Fruit fly (Drosophila melanogaster) whole organism, embryonic: ENCODE data around the gene snu.
A peak's percentile ranks its signal among the peaks of the same experiment; 100 is the strongest.

Experiments used
- Blimp-1 ChIP-seq: fragments of 200-800 bp; sonication (Bioruptor generic); optimal IDR thresholded peaks from 3 replicates; lab custom pipeline; 2018; ENCODE audit warnings: missing biosample characterization, missing genetic modification characterization, mild to moderate bottlenecking, moderate library complexity, missing genetic modification reagents
- CG1024 ChIP-seq: fragments of 200-800 bp; sonication (Bioruptor generic); IDR thresholded peaks from 2 replicates; pipeline ENCODE4 v1.3.6; 2022; ENCODE audit warnings: missing biosample characterization, missing genetic modification characterization
- CG10267 ChIP-seq: fragments of 200-800 bp; sonication (Bioruptor generic); optimal IDR thresholded peaks from 2 replicates; lab custom pipeline; 2018; ENCODE audit warnings: missing biosample characterization, mild to moderate bottlenecking, missing genetic modification characterization, moderate library complexity
- CG10321 ChIP-seq: fragments of 200-800 bp; sonication (Bioruptor generic); IDR thresholded peaks from 2 replicates; pipeline ENCODE4 v1.3.6; 2022; ENCODE audit warnings: missing biosample characterization, missing genetic modification characterization
- CG11247 ChIP-seq: fragments of 200-800 bp; sonication (Bioruptor generic); IDR thresholded peaks from 2 replicates; pipeline ENCODE4 v1.3.6; 2022; ENCODE audit warnings: missing biosample characterization, missing genetic modification characterization
- CG11696 ChIP-seq: fragments of 200-800 bp; sonication (Bioruptor generic); IDR thresholded peaks from 2 replicates; pipeline ENCODE4 v1.3.6; 2022; ENCODE audit warnings: missing biosample characterization, missing genetic modification characterization
- CG12104 ChIP-seq: fragments of 200-800 bp; sonication (Bioruptor generic); optimal IDR thresholded peaks from 3 replicates; lab custom pipeline; 2016; ENCODE audit warnings: missing biosample characterization, missing genetic modification characterization
- CG14710 ChIP-seq: fragments of 200-800 bp; sonication (Bioruptor generic); optimal IDR thresholded peaks from 3 replicates; lab custom pipeline; 2019; ENCODE audit warnings: missing biosample characterization, mild to moderate bottlenecking, missing genetic modification characterization, moderate library complexity
- CG1603 ChIP-seq: fragments of 200-800 bp; sonication (Bioruptor generic); optimal IDR thresholded peaks from 2 replicates; lab custom pipeline; 2019; ENCODE audit warnings: missing biosample characterization, mild to moderate bottlenecking, missing genetic modification characterization, moderate library complexity
- CG18619 ChIP-seq: fragments of 200-800 bp; sonication (Bioruptor generic); optimal IDR thresholded peaks from 3 replicates; lab custom pipeline; 2017; ENCODE audit warnings: missing biosample characterization, mild to moderate bottlenecking, missing genetic modification characterization
- CG18764 ChIP-seq: fragments of 200-800 bp; sonication (Bioruptor generic); optimal IDR thresholded peaks from 3 replicates; lab custom pipeline; 2016; ENCODE audit warnings: missing biosample characterization, missing genetic modification characterization
- CG2116 ChIP-seq: fragments of 200-800 bp; sonication (Bioruptor generic); optimal IDR thresholded peaks from 3 replicates; lab custom pipeline; 2018; ENCODE audit warnings: missing biosample characterization, mild to moderate bottlenecking, missing genetic modification characterization
- CG3065 ChIP-seq: fragments of 200-800 bp; sonication (Bioruptor generic); optimal IDR thresholded peaks from 2 replicates; lab custom pipeline; 2016; ENCODE audit warnings: missing biosample characterization, missing genetic modification characterization
- CG31365 ChIP-seq: fragments of 200-800 bp; sonication (Bioruptor generic); optimal IDR thresholded peaks from 2 replicates; lab custom pipeline; 2018; ENCODE audit warnings: missing biosample characterization, mild to moderate bottlenecking, missing genetic modification characterization
- CG3281 ChIP-seq: fragments of 200-800 bp; sonication (Bioruptor generic); optimal IDR thresholded peaks from 3 replicates; lab custom pipeline; 2017; ENCODE audit warnings: missing biosample characterization, mild to moderate bottlenecking, missing genetic modification characterization
- CG6791 ChIP-seq: fragments of 200-800 bp; sonication (Bioruptor generic); IDR thresholded peaks from 3 replicates; pipeline ENCODE4 v1.3.6; 2022; ENCODE audit warnings: missing biosample characterization, missing genetic modification characterization; ENCODE audit not compliant: partially characterized antibody
- CG7786 ChIP-seq: fragments of 200-800 bp; sonication (Bioruptor generic); optimal IDR thresholded peaks from 2 replicates; lab custom pipeline; 2016; ENCODE audit warnings: missing biosample characterization, missing genetic modification characterization
- CG8290 ChIP-seq, 3 experiments: fragments of 200-800 bp; sonication (Bioruptor generic); optimal IDR thresholded peaks; 2 replicates each; lab custom pipeline; 2016 to 2019; ENCODE audit warnings: missing biosample characterization in 3 of 3, missing genetic modification characterization in 3 of 3, mild to moderate bottlenecking in 2 of 3, moderate library complexity in 1 of 3
- CG9727 ChIP-seq: fragments of 200-800 bp; sonication (Bioruptor generic); optimal IDR thresholded peaks from 3 replicates; lab custom pipeline; 2017; ENCODE audit warnings: missing biosample characterization, mild to moderate bottlenecking, missing genetic modification characterization
- CG9932 ChIP-seq: fragments of 200-800 bp; sonication (Bioruptor generic); IDR thresholded peaks from 2 replicates; pipeline ENCODE4 v1.3.6; 2022; ENCODE audit warnings: missing biosample characterization, missing genetic modification characterization
- Dek ChIP-seq: fragments of 200-800 bp; sonication (Bioruptor generic); optimal IDR thresholded peaks from 3 replicates; lab custom pipeline; 2019; ENCODE audit warnings: missing biosample characterization, mild to moderate bottlenecking, missing genetic modification characterization, moderate library complexity
- Doc2 ChIP-seq: fragments of 200-800 bp; sonication (Bioruptor generic); IDR thresholded peaks from 2 replicates; pipeline ENCODE4 v1.3.6; 2022; ENCODE audit warnings: missing biosample characterization, missing genetic modification characterization
- Dref ChIP-seq: fragments of 200-800 bp; sonication (Bioruptor generic); IDR thresholded peaks from 2 replicates; pipeline ENCODE4 v1.3.6; 2022; ENCODE audit warnings: missing biosample characterization, missing genetic modification characterization
- GATAe ChIP-seq: fragments of 200-800 bp; sonication (Bioruptor generic); conservative IDR thresholded peaks from 2 replicates; pipeline ENCODE4 v1.3.6; 2022; ENCODE audit warnings: missing biosample characterization, missing genetic modification characterization
- NC2α ChIP-seq: fragments of 200-800 bp; sonication (Bioruptor generic); optimal IDR thresholded peaks from 2 replicates; lab custom pipeline; 2016; ENCODE audit warnings: missing biosample characterization, missing genetic modification characterization
- NC2β ChIP-seq: fragments of 200-800 bp; sonication (Bioruptor generic); optimal IDR thresholded peaks from 2 replicates; lab custom pipeline; 2016; ENCODE audit warnings: missing biosample characterization, missing genetic modification characterization
- Neu2 ChIP-seq: fragments of 200-800 bp; sonication (Bioruptor generic); optimal IDR thresholded peaks from 3 replicates; lab custom pipeline; 2016; ENCODE audit warnings: missing biosample characterization, missing genetic modification characterization, borderline replicate concordance
- Pdp1 ChIP-seq, 2 experiments: fragments of 200-800 bp; sonication (Bioruptor generic); optimal IDR thresholded peaks; 3 replicates each; lab custom pipeline; 2016; ENCODE audit warnings: missing biosample characterization in 2 of 2, missing genetic modification characterization in 2 of 2, mild to moderate bottlenecking in 1 of 2, moderate library complexity in 1 of 2
- Poxn ChIP-seq: fragments of 200-800 bp; sonication (Bioruptor generic); IDR thresholded peaks from 2 replicates; pipeline ENCODE4 v1.3.6; 2022; ENCODE audit warnings: missing biosample characterization, missing genetic modification characterization
- Ravus ChIP-seq: fragments of 200-800 bp; sonication (Bioruptor generic); IDR thresholded peaks from 2 replicates; pipeline ENCODE4 v1.3.6; 2022; ENCODE audit warnings: missing biosample characterization, missing genetic modification characterization
- Usf ChIP-seq: fragments of 200-800 bp; sonication (Bioruptor generic); optimal IDR thresholded peaks from 2 replicates; lab custom pipeline; 2017; ENCODE audit warnings: missing genotype, missing biosample characterization, missing genetic modification characterization
- Xbp1 ChIP-seq: fragments of 200-800 bp; sonication (Bioruptor generic); optimal IDR thresholded peaks from 3 replicates; lab custom pipeline; 2016; ENCODE audit warnings: missing biosample characterization, mild to moderate bottlenecking, missing genetic modification characterization
- abd-A ChIP-seq: fragments of 200-800 bp; sonication (Bioruptor generic); optimal IDR thresholded peaks from 3 replicates; lab custom pipeline; 2019; ENCODE audit warnings: missing biosample characterization, mild to moderate bottlenecking, missing genetic modification characterization, moderate library complexity
- ase ChIP-seq: fragments of 200-800 bp; sonication (Bioruptor generic); IDR thresholded peaks from 3 replicates; pipeline ENCODE4 v1.3.6; 2022; ENCODE audit warnings: missing biosample characterization, missing genetic modification characterization
- bbx ChIP-seq: fragments of 200-800 bp; sonication (Bioruptor generic); IDR thresholded peaks from 2 replicates; pipeline ENCODE4 v1.3.6; 2022; ENCODE audit warnings: missing biosample characterization, missing genetic modification characterization; ENCODE audit not compliant: partially characterized antibody
- chif ChIP-seq, 2 experiments: fragments of 200-800 bp; sonication (Bioruptor generic); optimal IDR thresholded peaks; 3 replicates each; lab custom pipeline; 2016; ENCODE audit warnings: missing biosample characterization in 2 of 2, missing genetic modification characterization in 2 of 2
- crc ChIP-seq: fragments of 200-800 bp; sonication (Bioruptor generic); optimal IDR thresholded peaks from 2 replicates; lab custom pipeline; 2016; ENCODE audit warnings: missing biosample characterization, missing genetic modification characterization
- fd96Cb ChIP-seq: fragments of 200-800 bp; sonication (Bioruptor generic); optimal IDR thresholded peaks from 2 replicates; lab custom pipeline; 2018; ENCODE audit warnings: missing biosample characterization, mild to moderate bottlenecking, missing genetic modification characterization, moderate library complexity
- fru ChIP-seq: fragments of >200 bp; optimal IDR thresholded peaks from 2 replicates; lab custom pipeline; 2017
- hbn ChIP-seq: fragments of 200-800 bp; sonication (Bioruptor generic); IDR thresholded peaks from 2 replicates; pipeline ENCODE4 v1.3.6; 2022; ENCODE audit warnings: missing biosample characterization, missing genetic modification characterization; ENCODE audit not compliant: partially characterized antibody
- inv ChIP-seq: fragments of 200-800 bp; sonication (Bioruptor generic); IDR thresholded peaks from 2 replicates; pipeline ENCODE4 v1.3.6; 2022; ENCODE audit warnings: missing biosample characterization, missing genetic modification characterization; ENCODE audit not compliant: partially characterized antibody
- lbe ChIP-seq: fragments of 200-800 bp; sonication (Bioruptor generic); optimal IDR thresholded peaks from 2 replicates; lab custom pipeline; 2016; ENCODE audit warnings: missing biosample characterization, mild to moderate bottlenecking, missing genetic modification characterization
- mam ChIP-seq: fragments of 200-800 bp; sonication (Bioruptor generic); optimal IDR thresholded peaks from 3 replicates; lab custom pipeline; 2016; ENCODE audit warnings: missing biosample characterization, missing genetic modification characterization
- mld ChIP-seq: fragments of 200-800 bp; sonication (Bioruptor generic); IDR thresholded peaks from 3 replicates; pipeline ENCODE4 v1.3.6; 2022; ENCODE audit warnings: missing biosample characterization, missing genetic modification characterization; ENCODE audit not compliant: partially characterized antibody
- oc ChIP-seq: fragments of 200-800 bp; sonication (Bioruptor generic); optimal IDR thresholded peaks from 2 replicates; lab custom pipeline; 2018; ENCODE audit warnings: missing biosample characterization, mild to moderate bottlenecking, missing genetic modification characterization, moderate library complexity
- sisA ChIP-seq: fragments of 200-800 bp; sonication (Bioruptor generic); IDR thresholded peaks from 2 replicates; pipeline ENCODE4 v1.3.6; 2022; ENCODE audit warnings: missing biosample characterization, missing genetic modification characterization
- sna ChIP-seq: fragments of 200-800 bp; sonication (Bioruptor generic); IDR thresholded peaks from 2 replicates; pipeline ENCODE4 v1.3.6; 2022; ENCODE audit warnings: missing biosample characterization, missing genetic modification characterization; ENCODE audit not compliant: partially characterized antibody
- sob ChIP-seq: fragments of 200-800 bp; sonication (Bioruptor generic); IDR thresholded peaks from 2 replicates; pipeline ENCODE4 v1.3.6; 2022; ENCODE audit warnings: missing biosample characterization, missing genetic modification characterization
- z ChIP-seq: fragments of 200-800 bp; sonication (Bioruptor generic); IDR thresholded peaks from 3 replicates; pipeline ENCODE4 v1.3.6; 2022; ENCODE audit warnings: missing biosample characterization, missing genetic modification characterization

snu gene

dm6 chr3R:28676870-28677526, 2.2 kb downstream of the snu start:
- no peak for TF ChIP-seq CG31365
- peak; percentile 48 for TF ChIP-seq oc (tag; lab: Kevin White, UChicago)
- TF ChIP-seq CG9727 (GFP tag; lab: Kevin White, UChicago), result peak; percentile 4
- TF ChIP-seq sna (GFP tag; lab: Robert Waterston, UW), result no peak
- no peak for TF ChIP-seq CG8290 (GFP tag; optimal IDR thresholded peaks at IDR 0.05; lab: Kevin White, UChicago)
- TF ChIP-seq CG8290 (tag; optimal IDR thresholded peaks at IDR 0.05; lab: Kevin White, UChicago), result peak in 1 of 2 experiments; percentile 71
- no peak for TF ChIP-seq CG7786
- peak; percentile 42 for TF ChIP-seq fd96Cb (tag; lab: Kevin White, UChicago)
- TF ChIP-seq CG1024 (GFP tag; lab: Robert Waterston, UW), result no peak
- no peak for TF ChIP-seq GATAe
- TF ChIP-seq crc, result no peak
- TF ChIP-seq bbx, result no peak
- TF ChIP-seq mld (GFP tag; lab: Robert Waterston, UW), result no peak
- TF ChIP-seq Dek (tag; lab: Kevin White, UChicago), result peak; percentile 52
- TF ChIP-seq ase (GFP tag; lab: Robert Waterston, UW), result peak; percentile 63; the same call in 2 of the 3 replicates
- TF ChIP-seq inv, result no peak
- TF ChIP-seq CG10321 (GFP tag; lab: Robert Waterston, UW), result no peak
- no peak for TF ChIP-seq z (GFP tag; lab: Robert Waterston, UW)
- TF ChIP-seq CG3281, result peak; percentile 38
- TF ChIP-seq CG11696 (GFP tag; lab: Robert Waterston, UW), result 0 out of 2 replicates have a peak, but pooled peaks have one; percentile 47
- TF ChIP-seq Doc2 (GFP tag; lab: Robert Waterston, UW), result peak; percentile 45; the same call in 1 of the 2 replicates
- no peak for TF ChIP-seq CG2116
- peak; percentile 30 to 61 for TF ChIP-seq Pdp1 (GFP tag; optimal IDR thresholded peaks at IDR 0.05; lab: Kevin White, UChicago)
- no peak for TF ChIP-seq chif (GFP tag; optimal IDR thresholded peaks at IDR 0.05; lab: Kevin White, UChicago)
- peak; percentile 21 for TF ChIP-seq mam (GFP tag; lab: Kevin White, UChicago)
- TF ChIP-seq CG3065 (GFP tag; lab: Kevin White, UChicago), result no peak
- peak; percentile 66 for TF ChIP-seq Xbp1 (GFP tag; lab: Kevin White, UChicago)
- TF ChIP-seq CG18764 (GFP tag; lab: Kevin White, UChicago), result no peak
- no peak for TF ChIP-seq fru (lab: Kevin White, UChicago)
- TF ChIP-seq Poxn (GFP tag; lab: Robert Waterston, UW), result no peak
- TF ChIP-seq CG18619, result peak; percentile 18
- TF ChIP-seq CG10267 (tag; lab: Kevin White, UChicago), result no peak
- TF ChIP-seq abd-A (tag; lab: Kevin White, UChicago), result peak; percentile 68
- TF ChIP-seq CG9932 (GFP tag; lab: Robert Waterston, UW), result peak; percentile 71
- no peak for TF ChIP-seq Neu2 (GFP tag; lab: Kevin White, UChicago)
- TF ChIP-seq sisA (GFP tag; lab: Robert Waterston, UW), result peak; percentile 63
- no peak for TF ChIP-seq Ravus (GFP tag; lab: Robert Waterston, UW)
- 0 out of 2 replicates have a peak, but pooled peaks have one; percentile 37 for TF ChIP-seq CG11247 (GFP tag; lab: Robert Waterston, UW)
- peak; percentile 71 for TF ChIP-seq sob (GFP tag; lab: Robert Waterston, UW)
- peak; percentile 20 for TF ChIP-seq Blimp-1 (GFP tag; lab: Kevin White, UChicago)
- TF ChIP-seq CG12104 (GFP tag; lab: Kevin White, UChicago), result no peak
- no peak for TF ChIP-seq NC2α (GFP tag; lab: Kevin White, UChicago)
- no peak for TF ChIP-seq CG14710 (tag; lab: Kevin White, UChicago)
- no peak for TF ChIP-seq Usf (GFP tag; lab: Kevin White, UChicago)
- TF ChIP-seq hbn (GFP tag; lab: Robert Waterston, UW), result no peak
- TF ChIP-seq NC2β, result no peak
- no peak for TF ChIP-seq Dref (GFP tag; lab: Robert Waterston, UW)
- TF ChIP-seq lbe, result no peak
- peak; percentile 46 for TF ChIP-seq CG1603 (tag; lab: Kevin White, UChicago)
- TF ChIP-seq CG6791 (GFP tag; lab: Robert Waterston, UW), result no peak
